Worm (Caenorhabditis elegans) whole organism, mixed stage, embryonic: Measurements from ENCODE around the gene Y39F10C.1.

ENCODE experiments used
- blmp-1 ChIP-seq: fragments of 150-350 bp; optimal IDR thresholded peaks from 2 replicates; lab custom pipeline; 2014; ENCODE audit warnings: missing biosample characterization, missing genetic modification characterization
- ceh-43 ChIP-seq: fragments of 200-800 bp; sonication (Bioruptor generic); optimal IDR thresholded peaks from 2 replicates; lab custom pipeline; 2018; ENCODE audit warnings: mild to moderate bottlenecking, missing genetic modification characterization, moderate library complexity, missing compliant biosample characterization
- ceh-83 ChIP-seq: fragments of 200-800 bp; sonication (Bioruptor generic); optimal IDR thresholded peaks from 2 replicates; lab custom pipeline; 2018; ENCODE audit warnings: mild to moderate bottlenecking, missing genetic modification characterization, missing compliant biosample characterization
- ces-1 ChIP-seq: fragments of 150-350 bp; optimal IDR thresholded peaks from 2 replicates; lab custom pipeline; 2014; ENCODE audit warnings: missing biosample characterization, missing genetic modification reagents, missing genetic modification characterization
- cnd-1 ChIP-seq: fragments of 200-800 bp; sonication (Bioruptor generic); optimal IDR thresholded peaks from 2 replicates; lab custom pipeline; 2018; ENCODE audit warnings: mild to moderate bottlenecking, missing genetic modification characterization, missing compliant biosample characterization
- elt-3 ChIP-seq: fragments of 150-350 bp; optimal IDR thresholded peaks from 2 replicates; lab custom pipeline; 2014; ENCODE audit warnings: missing biosample characterization, missing genetic modification characterization
- flh-1 ChIP-seq: fragments of 200-800 bp; sonication (Bioruptor generic); optimal IDR thresholded peaks from 2 replicates; lab custom pipeline; 2018; ENCODE audit warnings: mild to moderate bottlenecking, missing genetic modification characterization, moderate library complexity, missing compliant biosample characterization
- hlh-1 ChIP-seq: fragments of 150-350 bp; optimal IDR thresholded peaks from 2 replicates; lab custom pipeline; 2014; ENCODE audit warnings: missing biosample characterization, missing genetic modification reagents, missing genetic modification characterization
- lin-13 ChIP-seq: fragments of 150-350 bp; optimal IDR thresholded peaks from 2 replicates; lab custom pipeline; 2014; ENCODE audit warnings: missing biosample characterization, missing genetic modification characterization
- lin-32 ChIP-seq: fragments of 200-800 bp; sonication (Bioruptor generic); optimal IDR thresholded peaks from 2 replicates; lab custom pipeline; 2018; ENCODE audit warnings: mild to moderate bottlenecking, missing genetic modification characterization, missing compliant biosample characterization
- nhr-237 ChIP-seq: fragments of 150-350 bp; optimal IDR thresholded peaks from 2 replicates; lab custom pipeline; 2014; ENCODE audit warnings: missing biosample characterization, missing genetic modification characterization
- nhr-28 ChIP-seq: fragments of 150-350 bp; optimal IDR thresholded peaks from 2 replicates; lab custom pipeline; 2014; ENCODE audit warnings: missing biosample characterization, missing genetic modification characterization
- tbx-8 ChIP-seq: fragments of 200-800 bp; sonication (Bioruptor generic); optimal IDR thresholded peaks from 2 replicates; lab custom pipeline; 2018; ENCODE audit warnings: mild to moderate bottlenecking, missing genetic modification characterization, moderate library complexity, missing compliant biosample characterization
- unc-120 ChIP-seq: sonication (generic microtip); optimal IDR thresholded peaks from 2 replicates; lab custom pipeline; 2017; ENCODE audit warnings: missing genetic modification characterization, missing compliant biosample characterization; ENCODE audit not compliant: poor library complexity, severe bottlenecking
- unc-39 ChIP-seq: fragments of 150-350 bp; optimal IDR thresholded peaks from 2 replicates; lab custom pipeline; 2014; ENCODE audit warnings: missing biosample characterization, missing genetic modification characterization
- unc-62 ChIP-seq: fragments of 150-350 bp; optimal IDR thresholded peaks from 2 replicates; lab custom pipeline; 2014; ENCODE audit warnings: missing biosample characterization, missing genetic modification reagents, missing genetic modification characterization

The Y39F10C.1 gene

DNA sequence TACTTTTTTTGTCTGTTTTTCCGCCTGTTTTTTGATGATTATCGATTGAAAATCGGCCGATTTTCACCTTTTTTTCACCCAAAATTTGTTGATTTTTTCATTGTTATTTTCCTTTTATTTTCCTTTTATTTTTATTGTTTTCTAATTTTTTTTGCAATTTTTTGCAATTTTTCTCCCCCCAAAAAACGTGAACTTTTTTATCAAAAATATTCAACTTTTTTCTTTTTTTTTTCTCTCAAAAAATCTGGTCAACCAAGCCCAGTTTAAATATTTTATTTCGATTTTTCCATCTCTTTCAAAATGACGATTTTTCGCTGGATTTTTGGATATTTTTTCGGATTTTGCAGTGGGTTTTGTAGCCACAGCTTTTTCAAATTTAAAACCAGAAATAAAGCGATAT, 48.1 kb downstream of the Y39F10C.1 start, which contains the start of gene rfip-2:
Gene rfip-2 (plus strand): TSS at position 301 of the 400 bp plus-strand sequence.
- TF ChIP-seq unc-62 = no peak
- no peak for TF ChIP-seq nhr-237 (tag; lab: Kevin White, UChicago)
- TF ChIP-seq ceh-83 (GFP tag; lab: Kevin White, UChicago) = no peak
- TF ChIP-seq unc-120 (tag; lab: Kevin White, UChicago) = no peak
- TF ChIP-seq elt-3 (tag; lab: Kevin White, UChicago) = no peak
- TF ChIP-seq cnd-1 (tag; lab: Kevin White, UChicago) = no peak
- no peak for TF ChIP-seq tbx-8 (GFP tag; lab: Kevin White, UChicago)
- TF ChIP-seq flh-1 (GFP tag; lab: Kevin White, UChicago) = no peak
- TF ChIP-seq blmp-1 (tag; lab: Kevin White, UChicago) = no peak
- TF ChIP-seq ceh-43 (GFP tag; lab: Kevin White, UChicago) = no peak
- TF ChIP-seq unc-39 = no peak
- no peak for TF ChIP-seq lin-32 (GFP tag; lab: Kevin White, UChicago)
- TF ChIP-seq ces-1 (GFP tag; lab: Kevin White, UChicago) = no peak
- no peak for TF ChIP-seq hlh-1 (tag; lab: Kevin White, UChicago)
- TF ChIP-seq lin-13 = no peak

DNA sequence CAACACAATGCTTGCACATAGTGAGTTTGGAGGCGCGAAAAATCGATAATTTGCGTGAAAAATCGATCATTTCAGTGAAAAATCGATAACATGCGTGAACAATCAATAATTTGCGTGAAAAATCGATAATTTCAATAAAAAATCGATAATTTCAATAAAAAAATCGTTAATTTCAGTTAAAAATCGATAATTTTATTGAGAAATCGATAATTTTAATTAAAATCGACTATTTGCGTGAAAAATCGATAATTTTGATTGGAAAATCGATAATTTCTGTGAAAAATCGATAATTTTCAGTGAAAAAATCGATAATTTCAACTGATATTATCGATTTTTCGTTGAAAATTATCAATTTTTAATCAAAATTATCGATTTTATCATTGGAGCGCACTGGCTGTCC, 48.6 kb downstream of the Y39F10C.1 start:
- no peak for TF ChIP-seq nhr-28 (tag; lab: Kevin White, UChicago)
